Fruit fly (Drosophila melanogaster): Measurements from ENCODE around the gene CG4116.

The CG4116 gene

DNA sequence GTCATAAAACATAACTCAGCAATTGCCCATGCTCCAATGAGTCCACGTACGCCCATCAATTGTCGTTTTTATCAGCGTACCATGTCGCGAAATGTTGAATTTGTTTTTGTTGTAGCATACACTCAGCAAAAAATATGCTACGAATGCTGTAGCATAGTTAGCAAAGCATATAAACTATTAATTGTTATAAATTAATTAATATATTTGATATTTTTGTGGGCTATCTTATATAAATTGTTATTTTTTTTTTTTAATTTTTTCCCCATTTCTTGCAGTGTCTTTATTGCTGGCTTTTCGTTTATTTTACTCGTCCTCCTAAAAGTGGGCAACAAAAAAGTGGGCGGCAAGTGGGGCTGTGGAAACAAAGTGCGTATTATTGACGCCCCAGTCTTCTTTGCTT lies 41.5 kb upstream of the CG4116 start (continued):
- TF ChIP-seq CG11723 (GFP tag; optimal IDR thresholded peaks at IDR 0.05) (no peak), CG1647 (GFP tag; optimal IDR thresholded peaks at IDR 0.05) (no peak), klu (GFP tag; IDR thresholded peaks at IDR 0.05) (no peak), CG14441 (GFP tag; IDR thresholded peaks at IDR 0.05) (peak; percentile 62; the same call in 1 of the 2 replicates), fd102C (GFP tag; optimal IDR thresholded peaks at IDR 0.05) (no peak), CG6765 (GFP tag; optimal IDR thresholded peaks at IDR 0.05) (no peak), B-H1 (GFP tag; IDR thresholded peaks at IDR 0.05) (no peak), CG2875 (GFP tag; optimal IDR thresholded peaks at IDR 0.05) (no peak), CG11560 (tag; IDR thresholded peaks at IDR 0.05) (no peak; the same call in 2 of the 3 replicates), dati (GFP tag; IDR thresholded peaks at IDR 0.05) (no peak), gcm (GFP tag; optimal IDR thresholded peaks at IDR 0.05) (peak; percentile 38), Bdp1 (GFP tag; optimal IDR thresholded peaks at IDR 0.05) (no peak), Dad (GFP tag; optimal IDR thresholded peaks at IDR 0.05) (no peak), Myb (GFP tag; optimal IDR thresholded peaks at IDR 0.05) (no peak), CG10959 (GFP tag; IDR thresholded peaks at IDR 0.05) (no peak), Hr78 (GFP tag; optimal IDR thresholded peaks at IDR 0.05) (no peak), HLH3B (GFP tag; IDR thresholded peaks at IDR 0.05) (no peak), B-H2 (GFP tag; optimal IDR thresholded peaks at IDR 0.05) (no peak), Asciz (GFP tag; optimal IDR thresholded peaks at IDR 0.05) (no peak), Oli (tag; optimal IDR thresholded peaks at IDR 0.05) (peak; percentile 63), CG1603 (tag; optimal IDR thresholded peaks at IDR 0.05) (no peak), CG17829 (tag; optimal IDR thresholded peaks at IDR 0.05) (peak; percentile 43), CG12299 (tag; optimal IDR thresholded peaks at IDR 0.05) (no peak), br (optimal IDR thresholded peaks at IDR 0.05) (no peak), CG14965 (GFP tag; optimal IDR thresholded peaks at IDR 0.05; ENCODE audit: borderline replicate concordance) (no peak), CG4282 (GFP tag; optimal IDR thresholded peaks at IDR 0.05) (no peak), sug (tag; optimal IDR thresholded peaks at IDR 0.05) (peak; percentile 6), Bteb2 (GFP tag; optimal IDR thresholded peaks at IDR 0.05) (no peak), Xrp1 (GFP tag; IDR thresholded peaks at IDR 0.05) (peak; percentile 76), en (GFP tag; optimal IDR thresholded peaks at IDR 0.05) (no peak), ci (GFP tag; IDR thresholded peaks at IDR 0.05) (0 out of 3 replicates have a peak, but pooled peaks have one; percentile 47), wdn (GFP tag; IDR thresholded peaks at IDR 0.05) (0 out of 2 replicates have a peak, but pooled peaks have one; percentile 9), pan (optimal IDR thresholded peaks at IDR 0.05) (no peak), pan (GFP tag; optimal IDR thresholded peaks at IDR 0.05 in 1 of 2, IDR thresholded peaks at IDR 0.05 in 1 of 2) (peak in 1 of 2 experiments; percentile 44), ftz-f1 (GFP tag; optimal IDR thresholded peaks at IDR 0.05) (no peak), ato (GFP tag; IDR thresholded peaks at IDR 0.05; ENCODE audit: partially characterized antibody) (no peak), CG2199 (GFP tag; IDR thresholded peaks at IDR 0.05) (no peak), insv (GFP tag; optimal IDR thresholded peaks at IDR 0.05) (no peak), Dip3 (GFP tag; optimal IDR thresholded peaks at IDR 0.05) (no peak), CG6689 (GFP tag; IDR thresholded peaks at IDR 0.05) (peak; percentile 66; the same call in 1 of the 2 replicates), phol (tag; optimal IDR thresholded peaks at IDR 0.05) (no peak), CG15073 (GFP tag; optimal IDR thresholded peaks at IDR 0.05) (no peak), sens-2 (GFP tag; IDR thresholded peaks at IDR 0.05) (no peak), tgo (GFP tag; IDR thresholded peaks at IDR 0.05) (peak; percentile 68), ind (GFP tag; optimal IDR thresholded peaks at IDR 0.05) (no peak), mirr (GFP tag; optimal IDR thresholded peaks at IDR 0.05) (no peak), twi (tag; optimal IDR thresholded peaks at IDR 0.05) (no peak), zfh1 (GFP tag; IDR thresholded peaks at IDR 0.05) (0 out of 3 replicates have a peak, but pooled peaks have one; percentile 35), CG14710 (tag; optimal IDR thresholded peaks at IDR 0.05) (no peak), CG2712 (tag; optimal IDR thresholded peaks at IDR 0.05) (peak; percentile 63), exex (tag; optimal IDR thresholded peaks at IDR 0.05) (no peak), bcd (GFP tag; optimal IDR thresholded peaks at IDR 0.05) (peak; percentile 10)
